Worm (Caenorhabditis elegans) whole organism, early embryonic: ENCODE data around the gene C05C9.3.

Source experiments
- B0310.2 ChIP-seq: sonication (generic microtip); optimal IDR thresholded peaks from 2 replicates; lab custom pipeline; 2016; ENCODE audit warnings: mild to moderate bottlenecking, missing genetic modification characterization, missing compliant biosample characterization
- F13C5.2 ChIP-seq: sonication (generic microtip); optimal IDR thresholded peaks from 2 replicates; lab custom pipeline; 2017; ENCODE audit warnings: mild to moderate bottlenecking, missing genetic modification characterization, inconsistent platforms, missing compliant biosample characterization
- aly-1 ChIP-seq: sonication (generic microtip); optimal IDR thresholded peaks from 2 replicates; lab custom pipeline; 2016; ENCODE audit warnings: missing genetic modification characterization, missing compliant biosample characterization
- ama-1 ChIP-seq: fragments of 150-350 bp; optimal IDR thresholded peaks from 2 replicates; lab custom pipeline; 2014
- ceh-13 ChIP-seq: fragments of 200-800 bp; sonication (Bioruptor generic); optimal IDR thresholded peaks from 2 replicates; lab custom pipeline; 2018; ENCODE audit warnings: mild to moderate bottlenecking, missing genetic modification characterization, missing compliant biosample characterization
- ceh-36 ChIP-seq: sonication (generic microtip); optimal IDR thresholded peaks from 2 replicates; lab custom pipeline; 2016; ENCODE audit warnings: missing genetic modification characterization, inconsistent platforms, missing compliant biosample characterization
- ets-7 ChIP-seq: sonication (generic microtip); optimal IDR thresholded peaks from 2 replicates; lab custom pipeline; 2016; ENCODE audit warnings: missing genotype, missing genetic modification characterization, missing compliant biosample characterization
- flt-1 ChIP-seq: fragments of 200-800 bp; sonication (Bioruptor generic); IDR thresholded peaks from 2 replicates; pipeline ENCODE4 v1.3.6; 2022; ENCODE audit warnings: missing genetic modification characterization, missing compliant biosample characterization
- hmbx-1 ChIP-seq: sonication (generic microtip); optimal IDR thresholded peaks from 2 replicates; lab custom pipeline; 2016; ENCODE audit warnings: mild to moderate bottlenecking, missing genetic modification characterization, missing compliant biosample characterization
- hmg-4 ChIP-seq: fragments of 200-800 bp; sonication (Bioruptor generic); optimal IDR thresholded peaks from 2 replicates; lab custom pipeline; 2018; ENCODE audit warnings: mild to moderate bottlenecking, missing genetic modification characterization, missing compliant biosample characterization
- hnd-1 ChIP-seq: sonication (generic microtip); optimal IDR thresholded peaks from 2 replicates; lab custom pipeline; 2016; ENCODE audit warnings: missing genetic modification characterization, missing compliant biosample characterization
- pes-1 ChIP-seq: fragments of 200-800 bp; sonication (Bioruptor generic); IDR thresholded peaks from 2 replicates; pipeline ENCODE4 v1.3.6; 2022; ENCODE audit warnings: missing genetic modification reagents, missing genetic modification characterization, missing compliant biosample characterization
- scrt-1 ChIP-seq: fragments of 200-800 bp; sonication (Bioruptor generic); IDR thresholded peaks from 2 replicates; pipeline ENCODE4 v1.3.6; 2022; ENCODE audit warnings: missing genetic modification characterization, missing compliant biosample characterization
- sea-1 ChIP-seq: fragments of 200-800 bp; sonication (Bioruptor generic); conservative IDR thresholded peaks from 2 replicates; pipeline ENCODE4 v1.3.6; 2022; ENCODE audit warnings: missing genetic modification characterization, missing compliant biosample characterization
- tbx-11 ChIP-seq: fragments of 200-800 bp; sonication (Bioruptor generic); IDR thresholded peaks from 2 replicates; pipeline ENCODE4 v1.3.6; 2022; ENCODE audit warnings: missing genetic modification characterization, missing compliant biosample characterization
- tbx-37 ChIP-seq: fragments of 200-800 bp; sonication (Bioruptor generic); conservative IDR thresholded peaks from 2 replicates; pipeline ENCODE4 v1.3.6; 2022; ENCODE audit warnings: missing genetic modification reagents, missing genetic modification characterization, missing compliant biosample characterization
- tra-4 ChIP-seq: sonication (generic microtip); optimal IDR thresholded peaks from 2 replicates; lab custom pipeline; 2017; ENCODE audit warnings: missing genetic modification characterization, missing compliant biosample characterization

Gene C05C9.3

ce11 chrX:11097343-11097742 lies 55.3 kb downstream of the C05C9.3 start:
- TF ChIP-seq sea-1 (no peak), hnd-1 (no peak), tbx-11 (no peak), ceh-36 (tag; lab: Kevin White, UChicago) (no peak), B0310.2 (no peak), pes-1 (GFP tag; lab: Robert Waterston, UW) (no peak), hmbx-1 (no peak), aly-1 (no peak), F13C5.2 (no peak), ceh-13 (no peak), scrt-1 (no peak)

DNA sequence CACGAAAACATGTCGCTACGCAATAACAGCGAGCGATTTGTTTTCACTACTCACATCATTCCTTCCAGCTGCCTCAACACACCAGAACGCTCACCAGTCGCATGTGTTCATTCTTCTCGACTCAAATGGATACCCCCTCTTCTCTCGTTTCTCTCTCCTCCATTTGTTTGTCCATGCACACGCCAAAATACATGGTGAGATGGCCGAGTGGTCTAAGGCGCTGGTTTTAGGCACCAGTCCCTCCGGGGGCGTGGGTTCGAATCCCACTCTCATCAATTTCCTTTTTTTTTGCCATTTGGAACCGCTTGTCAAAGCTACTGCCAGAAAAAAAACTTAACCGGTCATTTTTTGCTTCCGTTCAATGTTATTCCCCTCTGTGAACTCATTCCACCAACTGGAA lies 57.1 kb downstream of the C05C9.3 start:
- TF ChIP-seq hnd-1 (peak; percentile 67), hmg-4 (GFP tag; lab: Kevin White, UChicago) (no peak), tra-4 (tag; lab: Kevin White, UChicago) (peak; percentile 54), aly-1 (peak; percentile 93), ets-7 (tag; lab: Kevin White, UChicago) (peak; percentile 59), ceh-36 (tag; lab: Kevin White, UChicago) (peak; percentile 77), hmbx-1 (peak; percentile 51), tbx-11 (peak; percentile 85), B0310.2 (peak; percentile 65), tbx-37 (GFP tag; lab: Robert Waterston, UW) (peak; percentile 87), pes-1 (GFP tag; lab: Robert Waterston, UW) (peak; percentile 92), ceh-13 (peak; percentile 74), sea-1 (no peak; the same call in 1 of the 2 replicates), flt-1 (GFP tag; lab: Robert Waterston, UW) (peak; percentile 88), F13C5.2 (peak; percentile 89), scrt-1 (no peak; the same call in 1 of the 2 replicates), ama-1 (no peak)

DNA sequence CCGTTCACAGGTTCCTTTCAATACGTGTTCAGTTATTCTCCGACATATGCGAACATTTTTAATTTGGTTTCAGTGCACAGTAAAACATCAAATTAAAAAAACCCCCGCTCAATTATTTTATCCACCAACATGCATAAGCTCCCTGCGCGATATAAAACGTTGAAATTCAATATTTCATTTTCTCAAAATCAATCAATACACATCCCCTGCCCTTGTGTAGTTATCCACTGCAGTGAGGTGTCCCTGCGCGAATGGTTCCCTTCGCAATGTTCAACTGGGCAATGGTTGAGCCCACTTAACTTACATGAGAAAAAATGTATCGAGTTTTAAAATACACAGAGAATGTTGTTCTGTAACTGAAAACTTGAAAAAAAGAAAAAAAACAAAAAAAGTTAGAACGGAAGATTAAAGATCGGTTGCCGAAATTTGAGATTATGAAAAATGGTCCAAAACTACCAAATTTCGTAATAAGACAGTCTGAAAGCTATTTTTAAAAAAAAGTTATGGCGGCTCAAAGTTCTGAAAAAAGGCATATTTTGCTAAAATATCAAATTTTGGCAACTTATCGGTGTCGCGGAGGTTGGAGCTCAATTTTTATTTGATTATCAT lies 58.5 kb downstream of the C05C9.3 start:
- peak; percentile 74 for TF ChIP-seq flt-1 (GFP tag; lab: Robert Waterston, UW)
- TF ChIP-seq B0310.2: no peak
- peak; percentile 26 for TF ChIP-seq ceh-13
- no peak for TF ChIP-seq ets-7 (tag; lab: Kevin White, UChicago)
- TF ChIP-seq ama-1: no peak
- TF ChIP-seq tra-4 (tag; lab: Kevin White, UChicago): peak; percentile 5
- TF ChIP-seq hnd-1: no peak
- TF ChIP-seq sea-1: peak; percentile 49; the same call in 1 of the 2 replicates
- no peak for TF ChIP-seq ceh-36 (tag; lab: Kevin White, UChicago)
- TF ChIP-seq aly-1: no peak
- TF ChIP-seq pes-1 (GFP tag; lab: Robert Waterston, UW): no peak; the same call in none of the 2 replicates
- TF ChIP-seq tbx-37 (GFP tag; lab: Robert Waterston, UW): peak; percentile 67
- peak; percentile 71 for TF ChIP-seq scrt-1
- peak; percentile 98 for TF ChIP-seq F13C5.2
- peak; percentile 95 for TF ChIP-seq hmg-4 (GFP tag; lab: Kevin White, UChicago)
- TF ChIP-seq tbx-11: peak; percentile 70
- no peak for TF ChIP-seq hmbx-1
